Worm (Caenorhabditis elegans): ENCODE data around the gene R10D12.10.

DNA sequence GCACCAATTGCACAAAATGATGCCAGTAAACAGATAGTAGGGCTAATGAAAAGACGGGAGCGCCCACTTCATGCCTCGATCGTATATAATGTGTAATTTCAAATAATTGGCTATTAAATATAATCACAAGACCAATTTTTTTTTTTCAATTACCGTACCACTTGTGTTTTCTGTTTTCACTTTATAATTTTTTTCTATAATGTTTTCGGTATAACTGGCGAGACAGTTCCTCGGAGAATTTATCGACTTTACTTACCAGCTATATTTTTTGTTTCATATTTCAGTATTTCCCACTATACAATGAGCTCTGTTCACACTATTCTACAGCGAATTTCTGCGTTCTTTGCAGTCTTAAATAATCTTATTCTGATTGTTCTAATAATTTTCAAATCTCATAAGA, 42.0 kb downstream of the R10D12.10 start, which contains the start of gene str-252:
- no peak for TF ChIP-seq ceh-43 (GFP tag; optimal IDR thresholded peaks at IDR 0.05)
- no peak for TF ChIP-seq sptf-1 (tag; optimal IDR thresholded peaks at IDR 0.05)
